Worm (Caenorhabditis elegans): ENCODE measurements around the gene F32D8.15.

The F32D8.15 gene

DNA sequence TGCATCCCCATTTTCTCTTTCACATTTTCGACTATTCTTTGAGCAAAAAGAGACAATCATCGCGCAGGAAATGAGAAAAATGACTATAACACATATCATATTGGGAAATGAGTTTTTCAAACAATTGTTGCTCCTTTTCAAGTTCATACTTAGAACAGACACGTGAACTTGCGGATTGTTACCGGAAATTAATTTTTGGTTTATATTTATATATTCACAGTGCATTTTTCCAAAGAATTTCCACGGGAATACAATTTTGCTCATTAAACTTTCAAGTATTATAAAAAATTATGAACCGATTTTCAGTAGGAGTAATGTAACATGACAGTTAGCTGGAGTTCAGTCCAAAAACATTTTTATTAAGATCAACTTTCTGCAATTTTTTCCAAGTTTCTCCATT lies 19.4 kb downstream of the F32D8.15 start, which contains the start of gene F58B4.7:
F58B4.7 (minus strand) TSS at position 101 of the 400 bp plus-strand sequence.
- TF ChIP-seq gei-8 (GFP tag; optimal IDR thresholded peaks at IDR 0.05), result no peak
- TF ChIP-seq aha-1 (tag), result peak; percentile 12

DNA sequence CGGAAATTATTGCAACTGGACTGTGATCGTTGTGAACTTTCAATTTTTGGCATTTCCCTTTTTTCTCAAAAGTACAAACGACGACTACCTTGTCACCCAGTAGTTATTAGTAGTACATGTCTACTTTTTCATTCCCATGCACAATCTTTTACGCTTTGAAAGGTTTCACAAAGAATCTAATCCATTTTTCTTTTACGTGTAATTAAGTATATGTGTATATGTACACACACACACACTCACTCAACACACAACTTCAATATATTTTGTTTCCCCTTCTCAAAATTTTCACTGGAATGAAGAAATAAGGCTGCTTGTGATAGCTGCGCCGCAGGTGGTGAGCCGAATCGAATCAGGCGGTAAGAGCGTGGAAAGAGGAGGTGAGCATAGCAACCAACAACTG lies 20.9 kb downstream of the F32D8.15 start, which contains the start of gene F58B4.6:
F58B4.6 (plus strand) TSS at position 301 of the 400 bp plus-strand sequence.
- TF ChIP-seq Y48G9A.11 (GFP tag; IDR thresholded peaks at IDR 0.05) (no peak), nhr-42 (GFP tag; IDR thresholded peaks at IDR 0.05) (no peak), ceh-44 (GFP tag; IDR thresholded peaks at IDR 0.05) (no peak)

DNA sequence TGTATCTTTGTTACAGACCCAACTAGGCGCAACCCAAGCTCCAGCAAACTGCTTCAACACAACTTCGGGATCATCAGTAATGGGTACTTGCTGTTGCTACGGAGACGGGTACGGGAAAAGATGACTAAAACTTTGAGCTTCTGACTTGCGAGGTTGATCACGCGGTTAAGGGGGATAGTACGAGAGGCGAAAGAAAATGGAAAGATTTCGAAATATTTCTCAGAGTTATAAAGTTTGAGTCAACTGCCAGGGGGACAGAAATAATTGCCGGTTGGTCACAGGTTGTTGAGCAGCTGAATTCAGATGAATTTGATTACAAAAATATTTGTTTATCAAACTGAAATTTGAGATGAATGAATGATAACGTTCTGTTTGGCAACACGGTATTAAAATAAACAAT lies 21.8 kb downstream of the F32D8.15 start:
- no peak for TF ChIP-seq lsy-2 (tag; optimal IDR thresholded peaks at IDR 0.05)
- TF ChIP-seq lir-3 (tag; optimal IDR thresholded peaks at IDR 0.05), result no peak
- TF ChIP-seq nhr-28 (tag; optimal IDR thresholded peaks at IDR 0.05), result no peak
- no peak for TF ChIP-seq aha-1 (tag)
- no peak for TF ChIP-seq daf-16 (GFP tag; optimal IDR thresholded peaks at IDR 0.05)
- TF ChIP-seq daf-16 (tag; optimal IDR thresholded peaks at IDR 0.05), result no peak
- TF ChIP-seq fkh-10 (GFP tag; optimal IDR thresholded peaks at IDR 0.05), result no peak
- no peak for TF ChIP-seq nhr-10 (tag; optimal IDR thresholded peaks at IDR 0.05)
- no peak for TF ChIP-seq mes-2 (tag; optimal IDR thresholded peaks at IDR 0.05; ENCODE audit: poor library complexity, severe bottlenecking)
- TF ChIP-seq mxl-2 (GFP tag; conservative IDR thresholded peaks at IDR 0.05), result no peak
- no peak for TF ChIP-seq ceh-28 (tag; optimal IDR thresholded peaks at IDR 0.05)
- TF ChIP-seq nhr-77 (tag; optimal IDR thresholded peaks at IDR 0.05), result no peak
- TF ChIP-seq nhr-102 (tag; optimal IDR thresholded peaks at IDR 0.05), result no peak
- TF ChIP-seq lin-13 (GFP tag; optimal IDR thresholded peaks at IDR 0.05), result no peak

DNA sequence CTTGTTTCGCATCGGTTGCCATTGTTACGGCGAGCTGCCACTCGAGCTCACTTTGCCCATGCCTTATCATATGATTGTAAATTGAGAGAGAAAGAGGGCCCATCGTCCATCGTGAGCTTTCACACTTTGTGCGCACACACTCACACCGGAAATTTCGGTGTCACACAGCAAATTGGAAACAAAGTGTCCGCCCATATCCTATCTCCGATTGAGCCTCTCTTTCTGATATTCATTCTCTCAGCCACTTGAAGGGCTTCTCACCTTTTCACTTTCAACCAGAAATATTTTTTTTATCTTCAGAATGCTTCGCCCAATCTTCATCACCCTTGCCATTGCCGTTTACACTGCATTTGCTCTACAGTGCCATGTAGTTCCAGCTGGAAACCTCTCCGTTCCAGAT lies 25.7 kb downstream of the F32D8.15 start, which contains the start of gene F58B4.3:
F58B4.3 (plus strand) TSS at position 301 of the 400 bp plus-strand sequence.
- TF ChIP-seq dmd-6 (GFP tag; IDR thresholded peaks at IDR 0.05) (no peak), nhr-10 (tag; optimal IDR thresholded peaks at IDR 0.05) (no peak), unc-62 (GFP tag; optimal IDR thresholded peaks at IDR 0.05 in 1 of 2) (no peak), unc-62 (tag; optimal IDR thresholded peaks at IDR 0.05) (no peak), ceh-44 (GFP tag; IDR thresholded peaks at IDR 0.05) (no peak), Y5F2A.4 (GFP tag; optimal IDR thresholded peaks at IDR 0.05) (no peak), spr-1 (tag; optimal IDR thresholded peaks at IDR 0.05) (no peak)

DNA sequence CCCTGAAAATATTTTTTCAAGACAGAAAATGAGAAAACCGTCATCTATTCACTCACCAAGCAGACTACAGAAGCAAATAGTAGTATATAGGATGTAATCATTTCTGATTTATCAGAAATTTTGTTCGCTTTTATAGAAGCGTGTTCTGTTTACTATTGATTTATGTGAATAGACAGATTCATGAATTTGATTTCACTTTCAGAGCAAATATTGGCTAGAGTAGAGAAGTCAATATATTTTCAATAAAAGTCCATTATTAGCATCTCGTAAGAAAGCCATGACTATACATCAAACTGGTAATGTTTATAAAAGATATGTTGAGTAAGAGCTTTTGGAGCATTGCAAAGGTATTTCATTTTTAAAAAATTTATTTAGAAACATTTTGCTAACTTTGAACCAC lies 27.3 kb downstream of the F32D8.15 start, which contains the start of gene scvp-1:
scvp-1 (minus strand) TSS at position 101 of the 400 bp plus-strand sequence.
- TF ChIP-seq ceh-44 (GFP tag; IDR thresholded peaks at IDR 0.05) (no peak), ceh-62 (tag; optimal IDR thresholded peaks at IDR 0.05) (no peak), jun-1 (tag; optimal IDR thresholded peaks at IDR 0.05) (no peak), fkh-10 (GFP tag; optimal IDR thresholded peaks at IDR 0.05) (no peak), hmg-1.1 (GFP tag; IDR thresholded peaks at IDR 0.05) (no peak), daf-19 (GFP tag; conservative IDR thresholded peaks at IDR 0.05) (no peak), hif-1 (tag; optimal IDR thresholded peaks at IDR 0.05) (no peak), lin-38 (GFP tag; IDR thresholded peaks at IDR 0.05) (no peak), cey-2 (tag; optimal IDR thresholded peaks at IDR 0.05; ENCODE audit: borderline replicate concordance, insufficient read depth) (no peak), zip-11 (GFP tag; IDR thresholded peaks at IDR 0.05) (no peak), lsy-2 (tag; optimal IDR thresholded peaks at IDR 0.05) (no peak), attf-4 (tag; optimal IDR thresholded peaks at IDR 0.05) (no peak), snpc-1.2 (GFP tag; IDR thresholded peaks at IDR 0.05) (no peak), zfp-2 (tag; optimal IDR thresholded peaks at IDR 0.05) (no peak), nhr-28 (tag; optimal IDR thresholded peaks at IDR 0.05) (no peak), mdl-1 (tag; optimal IDR thresholded peaks at IDR 0.05) (no peak)
